Fruit fly (Drosophila melanogaster): ENCODE data around the gene Mst84Da.
A peak's percentile ranks its signal among the peaks of the same experiment; 100 is the strongest.

Mst84Da gene

DNA sequence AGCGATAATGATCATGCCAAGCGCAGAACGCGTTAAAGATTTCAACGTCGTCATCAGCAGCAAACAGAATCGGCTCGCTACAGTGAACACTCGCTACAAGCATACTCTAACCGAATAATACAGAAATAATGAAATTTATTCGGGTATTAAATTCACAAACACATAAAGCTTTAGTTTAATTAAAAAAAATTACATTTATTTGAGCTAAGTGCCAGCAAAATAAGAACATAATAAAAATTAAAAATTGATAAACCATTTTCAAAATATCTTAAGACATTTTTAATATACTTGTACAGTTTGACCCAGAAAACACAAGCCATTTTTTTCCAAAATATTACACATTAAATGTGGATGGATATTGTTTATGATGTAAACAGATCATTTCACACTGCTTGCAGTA, 39.5 kb upstream of the Mst84Da start:
- no peak for TF ChIP-seq corto (GFP tag; optimal IDR thresholded peaks at IDR 0.05)
- TF ChIP-seq Sry-δ (GFP tag; optimal IDR thresholded peaks at IDR 0.05), result no peak
- no peak for TF ChIP-seq CG10543 (GFP tag; optimal IDR thresholded peaks at IDR 0.05)
- TF ChIP-seq CG15011 (GFP tag; optimal IDR thresholded peaks at IDR 0.05), result no peak
- TF ChIP-seq fu2 (GFP tag; optimal IDR thresholded peaks at IDR 0.05), result no peak
- TF ChIP-seq twi (tag; optimal IDR thresholded peaks at IDR 0.05), result no peak
- TF ChIP-seq kni (GFP tag; optimal IDR thresholded peaks at IDR 0.05), result no peak
- no peak for TF ChIP-seq Atf-2 (GFP tag; optimal IDR thresholded peaks at IDR 0.05)

DNA sequence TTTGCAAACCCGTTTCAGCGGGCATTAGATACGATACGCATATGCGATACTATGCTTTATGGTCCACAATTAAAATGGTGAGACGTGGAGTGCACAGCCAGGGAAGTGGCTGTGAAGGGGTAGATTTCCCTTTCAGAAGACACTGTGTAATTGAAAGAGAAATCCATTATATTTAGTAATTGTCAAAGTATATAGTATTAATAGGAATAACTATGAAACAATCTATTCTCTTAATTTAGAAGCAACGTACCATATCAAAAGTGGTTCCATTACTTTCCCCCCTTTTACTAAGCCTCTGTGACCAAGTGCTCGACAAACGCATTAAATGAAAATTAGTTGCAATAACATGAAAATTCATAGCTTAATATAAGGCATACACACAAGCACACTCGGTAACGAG, 35.0 kb upstream of the Mst84Da start:
- TF ChIP-seq emc (GFP tag; optimal IDR thresholded peaks at IDR 0.05) (no peak), tx (GFP tag; optimal IDR thresholded peaks at IDR 0.05) (no peak), sens (GFP tag) (peak; percentile 5), hth (optimal IDR thresholded peaks at IDR 0.05) (no peak), ind (GFP tag; optimal IDR thresholded peaks at IDR 0.05) (no peak), Sox102F (GFP tag; optimal IDR thresholded peaks at IDR 0.05) (no peak), ham (GFP tag; IDR thresholded peaks at IDR 0.05) (no peak), Dek (tag; optimal IDR thresholded peaks at IDR 0.05) (no peak), CG14710 (tag; optimal IDR thresholded peaks at IDR 0.05) (no peak), MESR4 (GFP tag; optimal IDR thresholded peaks at IDR 0.05) (no peak), vfl (GFP tag; optimal IDR thresholded peaks at IDR 0.05) (no peak), Doc3 (GFP tag; IDR thresholded peaks at IDR 0.05; ENCODE audit: partially characterized antibody) (no peak), Vsx1 (GFP tag; optimal IDR thresholded peaks at IDR 0.05) (no peak), Drgx (GFP tag; IDR thresholded peaks at IDR 0.05) (peak; percentile 60), sc (optimal IDR thresholded peaks at IDR 0.05) (no peak), sc (GFP tag; optimal IDR thresholded peaks at IDR 0.05) (no peak), CG15073 (GFP tag; optimal IDR thresholded peaks at IDR 0.05) (no peak)

DNA sequence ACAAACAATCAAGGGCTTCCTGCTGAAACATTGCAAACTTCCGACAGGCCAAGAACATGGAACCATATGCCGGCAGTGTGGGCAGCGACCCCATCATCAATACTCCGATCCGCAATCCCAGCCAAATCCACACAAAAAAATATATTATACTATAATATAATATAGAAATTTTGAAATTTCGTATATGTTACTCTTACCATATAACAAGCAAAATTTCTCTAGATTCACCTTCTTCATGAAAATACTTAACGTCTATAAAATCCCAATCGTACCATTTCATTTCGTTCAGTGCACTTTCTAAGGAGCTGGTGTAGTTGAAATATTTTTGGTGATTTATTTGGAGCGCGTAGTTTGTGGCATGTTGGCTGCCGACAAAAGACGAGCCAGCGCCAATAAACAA, 31.0 kb upstream of the Mst84Da start:
- TF ChIP-seq lab (GFP tag; optimal IDR thresholded peaks at IDR 0.05) (peak; percentile 66), CG31441 (GFP tag; IDR thresholded peaks at IDR 0.05) (peak; percentile 46; the same call in 1 of the 2 replicates), Atf3 (GFP tag; optimal IDR thresholded peaks at IDR 0.05) (no peak), Blimp-1 (GFP tag; optimal IDR thresholded peaks at IDR 0.05) (peak; percentile 31), dmrt99B (tag; optimal IDR thresholded peaks at IDR 0.05) (peak; percentile 55), pan (optimal IDR thresholded peaks at IDR 0.05) (no peak), pan (GFP tag; optimal IDR thresholded peaks at IDR 0.05 in 1 of 2, IDR thresholded peaks at IDR 0.05 in 1 of 2) (peak in 1 of 2 experiments; percentile 56), Hr51 (GFP tag; optimal IDR thresholded peaks at IDR 0.05) (peak in 1 of 2 experiments; percentile 49), prd (optimal IDR thresholded peaks at IDR 0.05) (no peak), prd (GFP tag; IDR thresholded peaks at IDR 0.05) (0 out of 3 replicates have a peak, but pooled peaks have one; percentile 18), E2f2 (GFP tag; IDR thresholded peaks at IDR 0.05) (no peak), fd64A (GFP tag; optimal IDR thresholded peaks at IDR 0.05) (no peak), z (GFP tag; IDR thresholded peaks at IDR 0.05) (0 out of 3 replicates have a peak, but pooled peaks have one; percentile 28), phol (tag; optimal IDR thresholded peaks at IDR 0.05) (peak; percentile 4), dysf (GFP tag; IDR thresholded peaks at IDR 0.05) (peak; percentile 51; the same call in 1 of the 3 replicates), CG11504 (tag; optimal IDR thresholded peaks at IDR 0.05) (peak; percentile 62), otp (GFP tag; IDR thresholded peaks at IDR 0.05) (0 out of 3 replicates have a peak, but pooled peaks have one; percentile 9), fd3F (GFP tag; optimal IDR thresholded peaks at IDR 0.05) (peak; percentile 34), nmo (GFP tag; optimal IDR thresholded peaks at IDR 0.05) (peak; percentile 4), gem (tag; optimal IDR thresholded peaks at IDR 0.05) (peak; percentile 60), CG10366 (GFP tag; IDR thresholded peaks at IDR 0.05) (0 out of 2 replicates have a peak, but pooled peaks have one; percentile 20), Sox102F (GFP tag; optimal IDR thresholded peaks at IDR 0.05) (peak; percentile 40), CG17385 (GFP tag; optimal IDR thresholded peaks at IDR 0.05) (peak; percentile 9), cato (GFP tag; optimal IDR thresholded peaks at IDR 0.05; ENCODE audit: borderline replicate concordance) (no peak), E2f1 (GFP tag; IDR thresholded peaks at IDR 0.05) (no peak), Hmr (GFP tag; optimal IDR thresholded peaks at IDR 0.05) (peak; percentile 54)
